Fruit fly (Drosophila melanogaster) whole organism, embryonic: Measurements from ENCODE around the gene CG3224.
A peak's percentile ranks its signal among the peaks of the same experiment; 100 is the strongest.

Experiments
- BEAF-32 ChIP-seq: fragments of 200-800 bp; sonication (Bioruptor generic); optimal IDR thresholded peaks from 3 replicates; lab custom pipeline; 2017; ENCODE audit warnings: missing biosample characterization, missing genetic modification characterization, mild to moderate bottlenecking, moderate library complexity, missing genetic modification reagents
- C15 ChIP-seq: fragments of 200-800 bp; sonication (Bioruptor generic); IDR thresholded peaks from 3 replicates; pipeline ENCODE4 v1.3.6; 2022; ENCODE audit warnings: missing biosample characterization, missing genetic modification characterization
- CG10321 ChIP-seq: fragments of 200-800 bp; sonication (Bioruptor generic); IDR thresholded peaks from 2 replicates; pipeline ENCODE4 v1.3.6; 2022; ENCODE audit warnings: missing biosample characterization, missing genetic modification characterization
- CG12236 ChIP-seq: fragments of 200-800 bp; sonication (Bioruptor generic); optimal IDR thresholded peaks from 2 replicates; lab custom pipeline; 2016; ENCODE audit warnings: missing biosample characterization, missing genetic modification characterization
- CG12744 ChIP-seq: fragments of 200-800 bp; sonication (Bioruptor generic); optimal IDR thresholded peaks from 2 replicates; lab custom pipeline; 2016; ENCODE audit warnings: missing biosample characterization, missing genetic modification characterization
- CG13287 ChIP-seq: fragments of 200-800 bp; sonication (Bioruptor generic); IDR thresholded peaks from 2 replicates; pipeline ENCODE4 v1.3.6; 2022; ENCODE audit warnings: missing biosample characterization, missing genetic modification characterization; ENCODE audit not compliant: partially characterized antibody
- CG14667 ChIP-seq: fragments of 200-800 bp; sonication (Bioruptor generic); IDR thresholded peaks from 2 replicates; pipeline ENCODE4 v1.3.6; 2022; ENCODE audit warnings: missing biosample characterization, missing genetic modification characterization
- CG18262 ChIP-seq: fragments of 200-800 bp; optimal IDR thresholded peaks from 3 replicates; lab custom pipeline; 2019; ENCODE audit warnings: missing biosample characterization, mild to moderate bottlenecking, missing genetic modification characterization, moderate library complexity
- CG18764 ChIP-seq: fragments of 200-800 bp; sonication (Bioruptor generic); optimal IDR thresholded peaks from 3 replicates; lab custom pipeline; 2016; ENCODE audit warnings: missing biosample characterization, missing genetic modification characterization
- CG2129 ChIP-seq: fragments of 200-800 bp; sonication (Bioruptor generic); IDR thresholded peaks from 2 replicates; pipeline ENCODE4 v1.3.6; 2022; ENCODE audit warnings: missing biosample characterization, missing genetic modification characterization; ENCODE audit not compliant: partially characterized antibody
- CG6254 ChIP-seq: fragments of 200-800 bp; sonication (Bioruptor generic); optimal IDR thresholded peaks from 3 replicates; lab custom pipeline; 2017; ENCODE audit warnings: mild to moderate bottlenecking, missing biosample characterization, missing genetic modification reagents, missing genetic modification characterization
- CG6765 ChIP-seq: fragments of 200-800 bp; sonication (Bioruptor generic); optimal IDR thresholded peaks from 3 replicates; lab custom pipeline; 2017; ENCODE audit warnings: missing biosample characterization, mild to moderate bottlenecking, missing genetic modification characterization
- CG7372 ChIP-seq: fragments of 200-800 bp; sonication (Bioruptor generic); IDR thresholded peaks from 2 replicates; pipeline ENCODE4 v1.3.6; 2022; ENCODE audit warnings: missing biosample characterization, missing genetic modification characterization
- CG8089 ChIP-seq: fragments of 200-800 bp; sonication (Bioruptor generic); optimal IDR thresholded peaks from 3 replicates; lab custom pipeline; 2016; ENCODE audit warnings: missing biosample characterization, missing genetic modification characterization
- CG8388 ChIP-seq: fragments of 200-800 bp; sonication (Bioruptor generic); optimal IDR thresholded peaks from 2 replicates; lab custom pipeline; 2019; ENCODE audit warnings: missing biosample characterization, mild to moderate bottlenecking, missing genetic modification characterization, moderate library complexity
- CTCF ChIP-seq: fragments of 200-800 bp; sonication (Bioruptor generic); optimal IDR thresholded peaks from 2 replicates; lab custom pipeline; 2017; ENCODE audit warnings: missing biosample characterization, mild to moderate bottlenecking, missing genetic modification characterization, moderate library complexity
- Camta ChIP-seq: fragments of 200-800 bp; sonication (Bioruptor generic); optimal IDR thresholded peaks from 2 replicates; lab custom pipeline; 2016; ENCODE audit warnings: missing biosample characterization, missing genetic modification characterization
- Dref ChIP-seq: fragments of 200-800 bp; sonication (Bioruptor generic); IDR thresholded peaks from 2 replicates; pipeline ENCODE4 v1.3.6; 2022; ENCODE audit warnings: missing biosample characterization, missing genetic modification characterization
- Gsc ChIP-seq: fragments of 200-800 bp; sonication (Bioruptor generic); IDR thresholded peaks from 2 replicates; pipeline ENCODE4 v1.3.6; 2022; ENCODE audit warnings: missing biosample characterization, missing genetic modification characterization
- Hand ChIP-seq: fragments of 200-800 bp; sonication (Bioruptor generic); optimal IDR thresholded peaks from 2 replicates; lab custom pipeline; 2017; ENCODE audit warnings: mild to moderate bottlenecking, missing biosample characterization, missing genetic modification reagents, missing genetic modification characterization
- Hmr ChIP-seq: fragments of 200-800 bp; sonication (Bioruptor generic); optimal IDR thresholded peaks from 3 replicates; lab custom pipeline; 2017; ENCODE audit warnings: mild to moderate bottlenecking, missing biosample characterization, missing genetic modification reagents, missing genetic modification characterization
- Hr39 ChIP-seq: fragments of >200 bp; optimal IDR thresholded peaks from 2 replicates; lab custom pipeline; 2017
- Lim3 ChIP-seq: fragments of 200-800 bp; sonication (Bioruptor generic); IDR thresholded peaks from 2 replicates; pipeline ENCODE4 v1.3.6; 2022; ENCODE audit warnings: missing biosample characterization, missing genetic modification characterization
- Max ChIP-seq: fragments of 200-800 bp; sonication (Bioruptor generic); optimal IDR thresholded peaks from 2 replicates; lab custom pipeline; 2016; ENCODE audit warnings: missing biosample characterization, mild to moderate bottlenecking, missing genetic modification characterization
- Med ChIP-seq: fragments of 200-800 bp; sonication (Bioruptor generic); peaks from one replicate; lab custom pipeline; 2016; ENCODE audit warnings: missing biosample characterization, missing genetic modification characterization, mild to moderate bottlenecking, inconsistent platforms, moderate library complexity
- NC2α ChIP-seq: fragments of 200-800 bp; sonication (Bioruptor generic); optimal IDR thresholded peaks from 2 replicates; lab custom pipeline; 2016; ENCODE audit warnings: missing biosample characterization, missing genetic modification characterization
- Neu2 ChIP-seq: fragments of 200-800 bp; sonication (Bioruptor generic); optimal IDR thresholded peaks from 3 replicates; lab custom pipeline; 2016; ENCODE audit warnings: missing biosample characterization, missing genetic modification characterization, borderline replicate concordance
- NfI ChIP-seq: fragments of 200-800 bp; sonication (Bioruptor generic); optimal IDR thresholded peaks from 3 replicates; lab custom pipeline; 2018; ENCODE audit warnings: missing biosample characterization, mild to moderate bottlenecking, missing genetic modification characterization, moderate library complexity
- Rx ChIP-seq: fragments of 200-800 bp; sonication (Bioruptor generic); IDR thresholded peaks from 2 replicates; pipeline ENCODE4 v1.3.6; 2022; ENCODE audit warnings: missing biosample characterization, missing genetic modification characterization
- TFAM ChIP-seq: fragments of 200-800 bp; sonication (Bioruptor generic); optimal IDR thresholded peaks from 2 replicates; lab custom pipeline; 2017; ENCODE audit warnings: missing biosample characterization, missing genetic modification characterization, inconsistent platforms
- Vsx1 ChIP-seq: fragments of 200-800 bp; sonication (Bioruptor generic); optimal IDR thresholded peaks from 2 replicates; lab custom pipeline; 2017; ENCODE audit warnings: missing biosample characterization, mild to moderate bottlenecking, missing genetic modification characterization, missing genetic modification reagents
- ato ChIP-seq: fragments of 200-800 bp; sonication (Bioruptor generic); IDR thresholded peaks from 2 replicates; pipeline ENCODE4 v1.3.6; 2022; ENCODE audit warnings: missing biosample characterization, missing genetic modification characterization; ENCODE audit not compliant: partially characterized antibody
- btn ChIP-seq: fragments of 200-800 bp; sonication (Bioruptor generic); optimal IDR thresholded peaks from 2 replicates; lab custom pipeline; 2016; ENCODE audit warnings: missing biosample characterization, missing genetic modification characterization
- chinmo ChIP-seq: fragments of 200-800 bp; sonication (Bioruptor generic); IDR thresholded peaks from 4 replicates; pipeline ENCODE4 v1.3.6; 2022; ENCODE audit warnings: missing biosample characterization, missing genetic modification characterization; ENCODE audit not compliant: partially characterized antibody
- ci ChIP-seq: fragments of 200-800 bp; sonication (Bioruptor generic); IDR thresholded peaks from 3 replicates; pipeline ENCODE4 v1.3.6; 2022; ENCODE audit warnings: missing biosample characterization, missing genetic modification characterization
- crc ChIP-seq: fragments of 200-800 bp; sonication (Bioruptor generic); optimal IDR thresholded peaks from 2 replicates; lab custom pipeline; 2016; ENCODE audit warnings: missing biosample characterization, missing genetic modification characterization
- croc ChIP-seq: fragments of 200-800 bp; sonication (Bioruptor generic); conservative IDR thresholded peaks from 3 replicates; pipeline ENCODE4 v1.3.6; 2022; ENCODE audit warnings: missing biosample characterization, missing genetic modification characterization
- dm ChIP-seq: fragments of 200-800 bp; sonication (Bioruptor generic); optimal IDR thresholded peaks from 3 replicates; lab custom pipeline; 2016; ENCODE audit warnings: missing biosample characterization, missing genetic modification characterization
- inv ChIP-seq: fragments of 200-800 bp; sonication (Bioruptor generic); IDR thresholded peaks from 2 replicates; pipeline ENCODE4 v1.3.6; 2022; ENCODE audit warnings: missing biosample characterization, missing genetic modification characterization; ENCODE audit not compliant: partially characterized antibody
- kah ChIP-seq: fragments of 200-800 bp; sonication (Bioruptor generic); optimal IDR thresholded peaks from 2 replicates; lab custom pipeline; 2018; ENCODE audit warnings: missing biosample characterization, mild to moderate bottlenecking, missing genetic modification characterization
- ken ChIP-seq: fragments of 200-800 bp; sonication (Bioruptor generic); IDR thresholded peaks from 3 replicates; pipeline ENCODE4 v1.3.6; 2022; ENCODE audit warnings: missing biosample characterization, missing genetic modification characterization
- mld ChIP-seq: fragments of 200-800 bp; sonication (Bioruptor generic); IDR thresholded peaks from 3 replicates; pipeline ENCODE4 v1.3.6; 2022; ENCODE audit warnings: missing biosample characterization, missing genetic modification characterization; ENCODE audit not compliant: partially characterized antibody
- nau ChIP-seq: fragments of 200-800 bp; sonication (Bioruptor generic); optimal IDR thresholded peaks from 3 replicates; lab custom pipeline; 2017; ENCODE audit warnings: missing biosample characterization, mild to moderate bottlenecking, missing genetic modification characterization, missing genetic modification reagents
- pnt ChIP-seq: fragments of 200-800 bp; sonication (Bioruptor generic); optimal IDR thresholded peaks from 3 replicates; lab custom pipeline; 2016; ENCODE audit warnings: missing biosample characterization, missing genetic modification characterization
- psq ChIP-seq: fragments of 200-800 bp; sonication (Bioruptor generic); optimal IDR thresholded peaks from 2 replicates; lab custom pipeline; 2017; ENCODE audit warnings: missing biosample characterization, missing genetic modification characterization
- pum ChIP-seq: fragments of 200-800 bp; sonication (Bioruptor generic); optimal IDR thresholded peaks from 2 replicates; lab custom pipeline; 2016; ENCODE audit warnings: missing biosample characterization, missing genetic modification characterization
- ro ChIP-seq: fragments of 200-800 bp; sonication (Bioruptor generic); IDR thresholded peaks from 2 replicates; pipeline ENCODE4 v1.3.6; 2022; ENCODE audit warnings: missing biosample characterization, missing genetic modification characterization
- sc ChIP-seq, 3 experiments: fragments of >200 bp in 2 of 3; fragments of 200-800 bp in 1 of 3; sonication (Bioruptor generic) in 1 of 3; optimal IDR thresholded peaks; 2 replicates in 2 of 3; 3 replicates in 1 of 3; lab custom pipeline; 2017; ENCODE audit warnings: mild to moderate bottlenecking in 1 of 3, missing biosample characterization in 1 of 3, missing genetic modification characterization in 1 of 3, missing genetic modification reagents in 1 of 3
- ssp ChIP-seq: fragments of 200-800 bp; sonication (Bioruptor generic); IDR thresholded peaks from 2 replicates; pipeline ENCODE4 v1.3.6; 2022; ENCODE audit warnings: missing biosample characterization, missing genetic modification characterization
- stwl ChIP-seq: fragments of 200-800 bp; sonication (Bioruptor generic); optimal IDR thresholded peaks from 3 replicates; lab custom pipeline; 2018; ENCODE audit warnings: missing biosample characterization, mild to moderate bottlenecking, missing genetic modification characterization, moderate library complexity
- tio ChIP-seq: fragments of 200-800 bp; sonication (Bioruptor generic); optimal IDR thresholded peaks from 2 replicates; lab custom pipeline; 2017; ENCODE audit warnings: missing biosample characterization, missing genetic modification characterization, inconsistent platforms
- toy ChIP-seq: fragments of 200-800 bp; sonication (Bioruptor generic); IDR thresholded peaks from 2 replicates; pipeline ENCODE4 v1.3.6; 2022; ENCODE audit warnings: missing biosample characterization, missing genetic modification characterization

The CG3224 gene

DNA sequence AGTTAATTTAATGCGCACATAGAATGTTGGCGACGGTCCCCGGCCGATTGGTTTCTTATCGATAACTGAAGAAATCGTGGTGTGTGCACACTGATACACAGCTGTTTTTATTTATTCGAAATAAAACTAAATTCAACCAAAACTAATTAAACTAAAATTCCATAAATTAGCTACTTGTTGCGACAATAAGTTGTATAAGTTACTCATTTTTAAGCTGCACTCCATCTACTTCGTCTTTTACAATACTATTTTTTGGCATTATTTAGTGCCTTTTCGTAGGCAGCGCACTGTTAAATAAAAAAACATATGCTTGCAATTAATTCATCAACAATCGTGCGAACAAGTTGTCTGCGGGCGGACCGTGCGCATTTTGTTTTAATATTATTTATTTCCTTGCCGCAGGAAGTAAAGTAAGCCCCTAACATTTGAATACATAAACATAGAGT lies at the start of gene CG3224, which contains the start of gene Ctr1A (continued):
- no peak for TF ChIP-seq NfI (GFP tag; lab: Kevin White, UChicago)
- no peak for TF ChIP-seq CG7372 (GFP tag; lab: Robert Waterston, UW)
- no peak for TF ChIP-seq C15
- TF ChIP-seq CG8089 (GFP tag; lab: Kevin White, UChicago): no peak
- no peak for TF ChIP-seq kah (GFP tag; lab: Kevin White, UChicago)
- no peak for TF ChIP-seq CG8388 (GFP tag; lab: Kevin White, UChicago)
- TF ChIP-seq Camta: no peak
- TF ChIP-seq mld (GFP tag; lab: Robert Waterston, UW): no peak
- TF ChIP-seq Neu2: no peak
- TF ChIP-seq CG2129 (GFP tag; lab: Robert Waterston, UW): no peak
- no peak for TF ChIP-seq toy (GFP tag; lab: Robert Waterston, UW)
- peak; percentile 16 for TF ChIP-seq dm (GFP tag; lab: Kevin White, UChicago)
- TF ChIP-seq ci (GFP tag; lab: Robert Waterston, UW): no peak
- no peak for TF ChIP-seq crc (GFP tag; lab: Kevin White, UChicago)
- peak; percentile 57 for TF ChIP-seq BEAF-32 (GFP tag; lab: Kevin White, UChicago)
- no peak for TF ChIP-seq pnt (GFP tag; lab: Kevin White, UChicago)
- no peak for TF ChIP-seq TFAM (GFP tag; lab: Kevin White, UChicago)
- no peak for TF ChIP-seq Hr39 (lab: Kevin White, UChicago)
- no peak for TF ChIP-seq CTCF (GFP tag; lab: Kevin White, UChicago)
- TF ChIP-seq psq (GFP tag; lab: Kevin White, UChicago): no peak
- no peak for TF ChIP-seq Rx (GFP tag; lab: Robert Waterston, UW)
- no peak for TF ChIP-seq Max (GFP tag; lab: Kevin White, UChicago)
- TF ChIP-seq stwl (tag; lab: Kevin White, UChicago): peak; percentile 51
- TF ChIP-seq Med (GFP tag; lab: Kevin White, UChicago): peak; percentile 74
- TF ChIP-seq Hmr: no peak
- TF ChIP-seq Hand (GFP tag; lab: Kevin White, UChicago): no peak
- no peak for TF ChIP-seq Gsc (GFP tag; lab: Robert Waterston, UW)
- TF ChIP-seq Vsx1 (GFP tag; lab: Kevin White, UChicago): no peak
- no peak for TF ChIP-seq CG6254 (GFP tag; lab: Kevin White, UChicago)
- no peak for TF ChIP-seq ken
- TF ChIP-seq ssp: no peak
- no peak for TF ChIP-seq btn (GFP tag; lab: Kevin White, UChicago)
- TF ChIP-seq chinmo (GFP tag; lab: Robert Waterston, UW): peak; percentile 79; the same call in 2 of the 4 replicates
- TF ChIP-seq pum (GFP tag; lab: Kevin White, UChicago): no peak
- no peak for TF ChIP-seq CG6765 (GFP tag; lab: Kevin White, UChicago)
- no peak for TF ChIP-seq ato (GFP tag; lab: Robert Waterston, UW)
- TF ChIP-seq NC2α: no peak
- TF ChIP-seq CG12744 (GFP tag; lab: Kevin White, UChicago): no peak
- no peak for TF ChIP-seq ro (GFP tag; lab: Robert Waterston, UW)
- TF ChIP-seq CG12236 (GFP tag; lab: Kevin White, UChicago): no peak
- TF ChIP-seq tio (GFP tag; lab: Kevin White, UChicago): no peak
- no peak for TF ChIP-seq sc (optimal IDR thresholded peaks at IDR 0.05; lab: Kevin White, UChicago)
- TF ChIP-seq sc (GFP tag; optimal IDR thresholded peaks at IDR 0.05; lab: Kevin White, UChicago): no peak
- no peak for TF ChIP-seq CG14667 (GFP tag; lab: Robert Waterston, UW)
- TF ChIP-seq croc (GFP tag; lab: Robert Waterston, UW): no peak
- peak; percentile 69 for TF ChIP-seq Dref (GFP tag; lab: Robert Waterston, UW)
- TF ChIP-seq nau (GFP tag; lab: Kevin White, UChicago): no peak
- no peak for TF ChIP-seq Lim3 (GFP tag; lab: Robert Waterston, UW)
- no peak; the same call in 1 of the 2 replicates for TF ChIP-seq inv (GFP tag; lab: Robert Waterston, UW)
- no peak for TF ChIP-seq CG18262
- TF ChIP-seq CG10321 (GFP tag; lab: Robert Waterston, UW): no peak
- TF ChIP-seq CG13287 (GFP tag; lab: Robert Waterston, UW): peak; percentile 56
- TF ChIP-seq CG18764: no peak
